Worm (Caenorhabditis elegans) whole organism, L1 larva: ENCODE measurements around the gene idpb-5.

Experiments
- ama-1 ChIP-seq: fragments of 150-350 bp; optimal IDR thresholded peaks from 2 replicates; lab custom pipeline; 2014
- ceh-82 ChIP-seq, 3 experiments: fragments of 150-350 bp in 1 of 3; sonication (generic microtip) in 2 of 3; optimal IDR thresholded peaks; 2 replicates each; lab custom pipeline; 2014 to 2017; ENCODE audit warnings: missing biosample characterization in 3 of 3, missing genetic modification characterization in 3 of 3
- elt-3 ChIP-seq, 6 experiments: fragments of 150-350 bp in 1 of 6; sonication (generic microtip); optimal IDR thresholded peaks; 2 replicates each; lab custom pipeline; 2017 to 2018; ENCODE audit warnings: missing biosample characterization in 6 of 6, missing genetic modification characterization in 6 of 6, inconsistent platforms in 1 of 6
- isw-1 ChIP-seq: fragments of 200-800 bp; sonication (Bioruptor generic); IDR thresholded peaks from 2 replicates; pipeline ENCODE4 v1.3.6; 2022; ENCODE audit warnings: missing genetic modification characterization, missing compliant biosample characterization
- jun-1 ChIP-seq: fragments of 150-350 bp; optimal IDR thresholded peaks from 2 replicates; lab custom pipeline; 2014; ENCODE audit warnings: missing biosample characterization, missing genetic modification reagents, missing genetic modification characterization
- nhr-237 ChIP-seq: fragments of 150-350 bp; optimal IDR thresholded peaks from 2 replicates; lab custom pipeline; 2014; ENCODE audit warnings: missing biosample characterization, missing genetic modification characterization
- nhr-28 ChIP-seq: fragments of 150-350 bp; optimal IDR thresholded peaks from 2 replicates; lab custom pipeline; 2014; ENCODE audit warnings: missing biosample characterization, missing genetic modification characterization
- nhr-77 ChIP-seq: fragments of 150-350 bp; optimal IDR thresholded peaks from 2 replicates; lab custom pipeline; 2014; ENCODE audit warnings: missing biosample characterization, missing genetic modification characterization
- pag-3 ChIP-seq: sonication (generic microtip); optimal IDR thresholded peaks from 2 replicates; lab custom pipeline; 2017; ENCODE audit warnings: missing genetic modification characterization, mild to moderate bottlenecking, missing compliant biosample characterization, antibody characterized with exemption, borderline replicate concordance; ENCODE audit not compliant: insufficient read depth
- sptf-1 ChIP-seq: fragments of 150-350 bp; optimal IDR thresholded peaks from 2 replicates; lab custom pipeline; 2014; ENCODE audit warnings: missing biosample characterization, missing genetic modification characterization
- swsn-7 ChIP-seq: sonication (generic microtip); optimal IDR thresholded peaks from 2 replicates; lab custom pipeline; 2016; ENCODE audit warnings: missing genetic modification characterization, missing compliant biosample characterization

DNA sequence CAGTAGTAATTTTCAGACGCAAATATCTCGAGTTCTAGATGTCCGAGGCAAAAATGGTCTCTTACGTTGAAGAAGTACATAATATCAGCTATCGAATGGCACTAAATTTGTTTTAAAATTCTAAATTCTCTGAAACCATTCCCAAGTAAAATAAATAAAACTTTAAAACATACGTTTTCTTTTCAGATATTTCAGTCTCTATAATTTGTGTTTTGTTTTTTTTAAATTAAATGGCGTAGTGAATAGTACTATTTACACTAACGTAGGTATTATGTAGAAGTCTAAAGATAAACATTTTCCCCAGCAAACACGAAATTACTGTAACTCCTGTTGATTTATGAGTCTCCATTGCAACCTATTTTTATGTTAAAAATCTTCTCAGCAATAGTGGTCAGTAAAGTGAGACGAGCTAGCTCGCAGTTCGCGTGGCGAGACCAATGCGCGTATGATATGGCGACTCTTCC, 22.0 kb upstream of the idpb-5 start:
- TF ChIP-seq nhr-28 (tag; lab: Kevin White, UChicago) (no peak), pag-3 (tag; lab: Kevin White, UChicago) (no peak), ceh-82 (tag; optimal IDR thresholded peaks at IDR 0.05; lab: Kevin White, UChicago) (no peak), nhr-237 (no peak), swsn-7 (tag; lab: Kevin White, UChicago) (no peak), isw-1 (GFP tag; lab: Robert Waterston, UW) (no peak), ama-1 (no peak), elt-3 (tag; optimal IDR thresholded peaks at IDR 0.05; lab: Kevin White, UChicago) (no peak), nhr-77 (tag; lab: Kevin White, UChicago) (no peak), sptf-1 (tag; lab: Kevin White, UChicago) (no peak), jun-1 (no peak)
